Worm (Caenorhabditis elegans) whole organism, L4 larva: ENCODE measurements around the gene T05H4.4.

ENCODE experiments used
- F10B5.3 ChIP-seq: sonication (generic microtip); optimal IDR thresholded peaks from 2 replicates; lab custom pipeline; 2016; ENCODE audit warnings: mild to moderate bottlenecking, missing genetic modification characterization, missing compliant biosample characterization
- F26F4.8 ChIP-seq: fragments of 200-800 bp; sonication (Bioruptor generic); conservative IDR thresholded peaks from 2 replicates; pipeline ENCODE4 v1.3.6; 2022; ENCODE audit warnings: missing genetic modification characterization, missing compliant biosample characterization
- R02D3.7 ChIP-seq: fragments of 150-350 bp; sonication (generic microtip); optimal IDR thresholded peaks from 3 replicates; lab custom pipeline; 2014; ENCODE audit warnings: missing biosample characterization, missing genetic modification characterization
- T26A8.4 ChIP-seq: fragments of 200-800 bp; sonication (Bioruptor generic); IDR thresholded peaks from 2 replicates; pipeline ENCODE4 v1.3.6; 2022; ENCODE audit warnings: missing genetic modification characterization, missing compliant biosample characterization
- Y5F2A.4 ChIP-seq: fragments of 200-800 bp; sonication (Bioruptor generic); optimal IDR thresholded peaks from 2 replicates; lab custom pipeline; 2018; ENCODE audit warnings: mild to moderate bottlenecking, missing genetic modification characterization, missing compliant biosample characterization
- aha-1 ChIP-seq: fragments of 150-350 bp; peaks from one replicate; lab custom pipeline; 2014; ENCODE audit warnings: missing biosample characterization, missing genetic modification characterization
- arid-1 ChIP-seq: fragments of 200-800 bp; sonication (Bioruptor generic); conservative IDR thresholded peaks from 2 replicates; pipeline ENCODE4 v1.3.6; 2022; ENCODE audit warnings: missing genetic modification reagents, missing genetic modification characterization, missing compliant biosample characterization
- attf-4 ChIP-seq: sonication (generic microtip); optimal IDR thresholded peaks from 3 replicates; lab custom pipeline; 2017; ENCODE audit warnings: missing biosample characterization, missing genetic modification characterization
- ceh-20 ChIP-seq: fragments of 200-800 bp; sonication (Bioruptor generic); IDR thresholded peaks from 2 replicates; pipeline ENCODE4 v1.3.6; 2022; ENCODE audit warnings: missing genetic modification reagents, missing genetic modification characterization, missing compliant biosample characterization
- ceh-44 ChIP-seq: fragments of 200-800 bp; sonication (Bioruptor generic); IDR thresholded peaks from 2 replicates; pipeline ENCODE4 v1.3.6; 2022; ENCODE audit warnings: missing genetic modification reagents, missing genetic modification characterization, missing compliant biosample characterization
- cey-2 ChIP-seq: sonication (generic microtip); optimal IDR thresholded peaks from 3 replicates; lab custom pipeline; 2017; ENCODE audit warnings: missing genetic modification characterization, mild to moderate bottlenecking, missing compliant biosample characterization, antibody characterized with exemption, borderline replicate concordance; ENCODE audit not compliant: insufficient read depth
- daf-19 ChIP-seq: fragments of 200-800 bp; sonication (Bioruptor generic); conservative IDR thresholded peaks from 2 replicates; pipeline ENCODE4 v1.3.6; 2022; ENCODE audit warnings: missing genetic modification characterization, missing compliant biosample characterization
- daf-8 ChIP-seq: fragments of 200-800 bp; sonication (Bioruptor generic); IDR thresholded peaks from 2 replicates; pipeline ENCODE4 v1.3.6; 2022; ENCODE audit warnings: missing genetic modification characterization, missing compliant biosample characterization
- duxl-1 ChIP-seq: sonication (generic microtip); optimal IDR thresholded peaks from 2 replicates; lab custom pipeline; 2016; ENCODE audit warnings: mild to moderate bottlenecking, missing genetic modification characterization, moderate library complexity, missing compliant biosample characterization; ENCODE audit not compliant: poor library complexity
- dve-1 ChIP-seq: sonication (generic microtip); optimal IDR thresholded peaks from 2 replicates; lab custom pipeline; 2017; ENCODE audit warnings: antibody characterized with exemption, mild to moderate bottlenecking, missing genetic modification characterization, missing compliant biosample characterization; ENCODE audit not compliant: insufficient read depth
- fkh-10 ChIP-seq: fragments of 150-350 bp; optimal IDR thresholded peaks from 2 replicates; lab custom pipeline; 2014; ENCODE audit warnings: missing biosample characterization, missing genetic modification reagents, missing genetic modification characterization
- hmg-1.1 ChIP-seq: fragments of 200-800 bp; sonication (Bioruptor generic); IDR thresholded peaks from 2 replicates; pipeline ENCODE4 v1.3.6; 2022; ENCODE audit warnings: missing genetic modification reagents, missing genetic modification characterization, missing compliant biosample characterization
- lin-13 ChIP-seq: fragments of 150-350 bp; optimal IDR thresholded peaks from 2 replicates; lab custom pipeline; 2014; ENCODE audit warnings: missing biosample characterization, missing genetic modification reagents, missing genetic modification characterization
- lin-15B ChIP-seq: fragments of 150-350 bp; sonication (generic microtip); optimal IDR thresholded peaks from 3 replicates; lab custom pipeline; 2014; ENCODE audit warnings: missing biosample characterization, missing genetic modification characterization
- lin-29 ChIP-seq: fragments of 200-800 bp; sonication (Bioruptor generic); IDR thresholded peaks from 2 replicates; pipeline ENCODE4 v1.3.6; 2022; ENCODE audit warnings: missing genetic modification reagents, missing genetic modification characterization, missing compliant biosample characterization
- lir-3 ChIP-seq: sonication (generic microtip); optimal IDR thresholded peaks from 2 replicates; lab custom pipeline; 2016; ENCODE audit warnings: mild to moderate bottlenecking, missing genetic modification characterization, missing compliant biosample characterization
- madf-5 ChIP-seq, 2 experiments: fragments of 200-800 bp; sonication (Bioruptor generic); IDR thresholded peaks; 2 replicates each; pipeline ENCODE4 v1.3.6; 2022; ENCODE audit warnings: missing compliant biosample characterization in 2 of 2, missing genetic modification characterization in 2 of 2
- madf-9 ChIP-seq: fragments of 200-800 bp; sonication (Bioruptor generic); conservative IDR thresholded peaks from 2 replicates; pipeline ENCODE4 v1.3.6; 2022; ENCODE audit warnings: missing genetic modification reagents, missing genetic modification characterization, missing compliant biosample characterization
- mdl-1 ChIP-seq, 2 experiments: fragments of 150-350 bp in 1 of 2; sonication (generic microtip) in 1 of 2; optimal IDR thresholded peaks; 2 replicates each; lab custom pipeline; 2014 to 2017; ENCODE audit warnings: missing biosample characterization in 2 of 2, missing genetic modification characterization in 2 of 2
- mes-2 ChIP-seq: sonication (generic microtip); optimal IDR thresholded peaks from 2 replicates; lab custom pipeline; 2016; ENCODE audit warnings: missing genotype, mild to moderate bottlenecking, missing genetic modification characterization, missing compliant biosample characterization; ENCODE audit not compliant: poor library complexity, severe bottlenecking
- mxl-2 ChIP-seq: fragments of 200-800 bp; sonication (Bioruptor generic); conservative IDR thresholded peaks from 2 replicates; pipeline ENCODE4 v1.3.6; 2022; ENCODE audit warnings: missing genetic modification reagents, missing genetic modification characterization, missing compliant biosample characterization
- nhr-6 ChIP-seq: fragments of 150-350 bp; optimal IDR thresholded peaks from 2 replicates; lab custom pipeline; 2014; ENCODE audit warnings: missing biosample characterization, missing genetic modification characterization
- nhr-76 ChIP-seq: fragments of 150-350 bp; optimal IDR thresholded peaks from 2 replicates; lab custom pipeline; 2014; ENCODE audit warnings: missing biosample characterization, missing genetic modification characterization
- nhr-77 ChIP-seq: fragments of 150-350 bp; optimal IDR thresholded peaks from 2 replicates; lab custom pipeline; 2014; ENCODE audit warnings: missing biosample characterization, missing genetic modification characterization
- pha-4 ChIP-seq, 2 experiments: fragments of 150-350 bp in 1 of 2; fragments of 200-800 bp in 1 of 2; sonication (Bioruptor generic) in 1 of 2; IDR thresholded peaks in 1 of 2; optimal IDR thresholded peaks in 1 of 2; 2 replicates each; pipeline versions ENCODE4 v1.3.6 to Lab custom; 2014 to 2022; ENCODE audit warnings: missing genetic modification characterization in 2 of 2, missing genetic modification reagents in 2 of 2, missing biosample characterization in 1 of 2, missing compliant biosample characterization in 1 of 2
- pqm-1 ChIP-seq: sonication (generic microtip); optimal IDR thresholded peaks from 2 replicates; lab custom pipeline; 2017; ENCODE audit warnings: missing biosample characterization, missing genetic modification characterization
- saeg-2 ChIP-seq: fragments of 200-800 bp; sonication (Bioruptor generic); IDR thresholded peaks from 2 replicates; pipeline ENCODE4 v1.3.6; 2022; ENCODE audit warnings: missing genetic modification reagents, missing genetic modification characterization, missing compliant biosample characterization
- set-16 ChIP-seq: fragments of 200-800 bp; sonication (Bioruptor generic); IDR thresholded peaks from 2 replicates; pipeline ENCODE4 v1.3.6; 2022; ENCODE audit warnings: missing genetic modification reagents, missing genetic modification characterization, missing compliant biosample characterization
- snpc-1.2 ChIP-seq: fragments of 200-800 bp; sonication (Bioruptor generic); IDR thresholded peaks from 2 replicates; pipeline ENCODE4 v1.3.6; 2022; ENCODE audit warnings: missing genetic modification reagents, missing genetic modification characterization, missing compliant biosample characterization
- tra-1 ChIP-seq: fragments of 200-800 bp; sonication (Bioruptor generic); IDR thresholded peaks from 2 replicates; pipeline ENCODE4 v1.3.6; 2022; ENCODE audit warnings: missing genetic modification reagents, missing genetic modification characterization, missing compliant biosample characterization
- unc-39 ChIP-seq: sonication (generic microtip); optimal IDR thresholded peaks from 2 replicates; lab custom pipeline; 2017; ENCODE audit warnings: missing biosample characterization, missing genetic modification characterization
- vab-7 ChIP-seq: fragments of 200-800 bp; sonication (Bioruptor generic); IDR thresholded peaks from 2 replicates; pipeline ENCODE4 v1.3.6; 2022; ENCODE audit warnings: missing genetic modification reagents, missing genetic modification characterization, missing compliant biosample characterization
- zip-11 ChIP-seq: fragments of 200-800 bp; sonication (Bioruptor generic); IDR thresholded peaks from 2 replicates; pipeline ENCODE4 v1.3.6; 2022; ENCODE audit warnings: missing genetic modification characterization, missing compliant biosample characterization
- ztf-7 ChIP-seq: fragments of 150-350 bp; optimal IDR thresholded peaks from 2 replicates; lab custom pipeline; 2014; ENCODE audit warnings: missing biosample characterization, missing genetic modification characterization

The T05H4.4 gene

ce11 chrV:6436332-6436731, 2.4 kb upstream of the T05H4.4 start, which contains the start of gene hpo-19 (continued):
- no peak for TF ChIP-seq unc-39 (tag; lab: Kevin White, UChicago)
- TF ChIP-seq Y5F2A.4 (GFP tag; lab: Kevin White, UChicago), result no peak
- no peak for TF ChIP-seq daf-8
- no peak for TF ChIP-seq tra-1 (GFP tag; lab: Robert Waterston, UW)
- TF ChIP-seq saeg-2 (GFP tag; lab: Robert Waterston, UW), result no peak
- TF ChIP-seq pha-4 (GFP tag; IDR thresholded peaks at IDR 0.05; lab: Robert Waterston, UW), result peak; percentile 26; the same call in 1 of the 2 replicates
- TF ChIP-seq pha-4 (tag; optimal IDR thresholded peaks at IDR 0.05; lab: Kevin White, UChicago), result no peak
- TF ChIP-seq dve-1 (tag; lab: Kevin White, UChicago), result peak; percentile 21
- no peak for TF ChIP-seq madf-5 (GFP tag; IDR thresholded peaks at IDR 0.05; lab: Robert Waterston, UW)
- no peak for TF ChIP-seq duxl-1
- TF ChIP-seq arid-1 (GFP tag; lab: Robert Waterston, UW), result no peak

DNA sequence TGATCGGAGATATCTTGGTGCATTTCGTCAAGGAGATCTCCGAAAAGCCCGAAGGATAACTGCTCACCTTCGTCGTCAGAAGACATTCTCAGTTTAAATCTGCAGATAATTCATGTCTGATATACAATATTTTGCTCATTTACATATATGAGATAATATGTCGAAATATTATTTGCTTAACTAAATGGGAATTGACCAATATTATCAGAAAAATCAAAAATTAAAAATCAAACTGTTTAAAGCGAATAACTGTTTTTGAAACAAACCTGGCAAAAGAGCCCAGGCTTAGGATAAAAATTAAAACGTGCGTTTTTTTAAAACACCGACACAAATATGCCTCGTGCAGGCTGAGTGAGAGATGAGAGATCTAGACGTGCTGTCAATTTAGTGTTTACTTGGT, 2.9 kb downstream of the T05H4.4 start, which contains the start of gene T05H4.15:
T05H4.15 (minus strand) TSS at position 101 of the 400 bp plus-strand sequence.
- TF ChIP-seq mxl-2 (GFP tag; lab: Robert Waterston, UW), result no peak
- no peak for TF ChIP-seq fkh-10 (GFP tag; lab: Kevin White, UChicago)
- TF ChIP-seq R02D3.7 (tag; lab: Kevin White, UChicago), result no peak
- no peak for TF ChIP-seq nhr-6
- TF ChIP-seq mdl-1 (tag; optimal IDR thresholded peaks at IDR 0.05; lab: Kevin White, UChicago), result no peak
- TF ChIP-seq tra-1 (GFP tag; lab: Robert Waterston, UW), result no peak
- TF ChIP-seq nhr-76 (tag; lab: Kevin White, UChicago), result no peak
- TF ChIP-seq ceh-44 (GFP tag; lab: Robert Waterston, UW), result no peak
- no peak for TF ChIP-seq set-16 (GFP tag; lab: Robert Waterston, UW)
- TF ChIP-seq ztf-7 (tag; lab: Kevin White, UChicago), result no peak
- TF ChIP-seq lin-15B, result no peak
- TF ChIP-seq lin-13 (GFP tag; lab: Kevin White, UChicago), result no peak

DNA sequence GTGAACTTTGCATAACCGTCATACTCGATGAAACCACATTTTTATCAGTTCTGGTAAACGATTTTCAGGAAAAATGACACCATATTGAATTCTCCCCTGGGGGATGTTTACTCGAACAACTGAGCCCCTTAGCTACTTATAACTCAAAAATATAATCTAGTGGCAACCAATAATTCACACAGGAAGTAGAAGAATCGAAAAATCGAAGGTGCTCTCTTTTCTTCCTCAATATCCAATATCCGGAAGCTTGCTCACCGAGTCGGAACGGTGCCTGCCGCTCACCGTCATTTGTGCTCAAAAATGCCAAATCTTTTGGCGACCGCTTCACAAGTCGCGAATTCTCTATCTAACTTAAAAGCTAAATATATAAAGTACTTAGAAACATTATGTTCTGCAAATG, 3.3 kb downstream of the T05H4.4 start, which contains the start of gene T05H4.3:
T05H4.3 (plus strand) TSS at position 301 of the 400 bp plus-strand sequence.
- no peak for TF ChIP-seq F26F4.8 (GFP tag; lab: Robert Waterston, UW)
- TF ChIP-seq F10B5.3 (tag; lab: Kevin White, UChicago), result no peak
- TF ChIP-seq aha-1 (tag; lab: Kevin White, UChicago), result peak; percentile 65

ce11 chrV:6448356-6448755, 9.7 kb downstream of the T05H4.4 start, which contains the start of gene fbxa-196:
Gene fbxa-196, plus strand, starts transcription at chrV:6448656.
- TF ChIP-seq lin-29 (GFP tag; lab: Robert Waterston, UW) (no peak), T26A8.4 (no peak)
- TF ChIP-seq, all 104 proteins: peak for 0

- TF ChIP-seq arid-1 (GFP tag; lab: Robert Waterston, UW) (no peak), madf-9 (no peak), dve-1 (tag; lab: Kevin White, UChicago) (peak; percentile 34), hmg-1.1 (GFP tag; lab: Robert Waterston, UW) (no peak; the same call in 1 of the 2 replicates), nhr-76 (tag; lab: Kevin White, UChicago) (no peak), zip-11 (GFP tag; lab: Robert Waterston, UW) (no peak), fkh-10 (GFP tag; lab: Kevin White, UChicago) (no peak), cey-2 (no peak), snpc-1.2 (no peak), daf-19 (GFP tag; lab: Robert Waterston, UW) (no peak), mes-2 (tag; lab: Kevin White, UChicago) (no peak), vab-7 (GFP tag; lab: Robert Waterston, UW) (no peak), ztf-7 (tag; lab: Kevin White, UChicago) (no peak), T26A8.4 (no peak), R02D3.7 (tag; lab: Kevin White, UChicago) (no peak), pqm-1 (tag; lab: Kevin White, UChicago) (peak; percentile 84), nhr-77 (tag; lab: Kevin White, UChicago) (no peak), ceh-44 (GFP tag; lab: Robert Waterston, UW) (no peak), lir-3 (tag; lab: Kevin White, UChicago) (no peak), ceh-20 (GFP tag; lab: Robert Waterston, UW) (no peak), attf-4 (tag; lab: Kevin White, UChicago) (no peak)
Observed at ce11 chrV:6450129-6451011, 11.7 kb downstream of the T05H4.4 start, which contains the start of gene acl-8. Gene acl-8, plus strand, starts transcription at chrV:6450870.
